Worm (Caenorhabditis elegans): ENCODE measurements around the gene F13H8.3.

DNA sequence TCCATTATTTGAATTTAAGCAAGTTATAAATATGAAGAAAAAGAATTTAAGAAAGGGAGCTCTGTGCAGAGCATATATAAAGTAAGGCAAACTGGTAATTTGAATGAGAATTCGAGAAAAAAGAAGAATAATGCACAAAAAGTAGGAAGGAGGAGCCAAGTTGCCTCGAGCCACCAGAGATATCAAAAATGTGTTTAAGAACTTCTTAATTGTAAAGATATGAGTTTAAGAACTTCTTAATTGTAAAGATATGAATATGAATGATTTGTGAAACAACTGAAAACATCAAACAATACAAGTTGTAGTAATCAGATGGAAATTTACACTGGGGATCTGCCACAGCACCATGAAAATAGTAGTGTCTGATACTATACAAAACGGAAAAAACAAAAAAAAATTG, 23.1 kb downstream of the F13H8.3 start, which contains the start of gene F13H8.6:
- TF ChIP-seq him-1 (tag; optimal IDR thresholded peaks at IDR 0.05), result no peak
- no peak for TF ChIP-seq W03F9.2 (tag; optimal IDR thresholded peaks at IDR 0.05)
- no peak for TF ChIP-seq dao-5 (tag; optimal IDR thresholded peaks at IDR 0.05)
